Fruit fly (Drosophila melanogaster): ENCODE measurements around the gene Or10a.
A peak's percentile ranks its signal among the peaks of the same experiment; 100 is the strongest.

Or10a gene

dm6 chrX:11391364-11391915 is 25.8 kb downstream of the Or10a start (continued):
- TF ChIP-seq fd3F (GFP tag; optimal IDR thresholded peaks at IDR 0.05) (peak; percentile 46), Dek (tag; optimal IDR thresholded peaks at IDR 0.05) (peak; percentile 6), CG15269 (tag; optimal IDR thresholded peaks at IDR 0.05) (peak; percentile 70), Side (GFP tag; optimal IDR thresholded peaks at IDR 0.05) (peak; percentile 8), wor (GFP tag; IDR thresholded peaks at IDR 0.05) (peak; percentile 35; the same call in 1 of the 2 replicates), CG34224 (GFP tag; IDR thresholded peaks at IDR 0.05; ENCODE audit: partially characterized antibody) (no peak), CG11093 (GFP tag; IDR thresholded peaks at IDR 0.05) (0 out of 3 replicates have a peak, but pooled peaks have one; percentile 36), CG3726 (GFP tag; IDR thresholded peaks at IDR 0.05) (0 out of 3 replicates have a peak, but pooled peaks have one; percentile 52), CG12391 (tag; optimal IDR thresholded peaks at IDR 0.05) (peak; percentile 5), ci (GFP tag; IDR thresholded peaks at IDR 0.05) (peak; percentile 44; the same call in 1 of the 3 replicates), CG7745 (tag; optimal IDR thresholded peaks at IDR 0.05) (no peak), CG7372 (GFP tag; IDR thresholded peaks at IDR 0.05) (peak; percentile 19; the same call in 1 of the 2 replicates), zfh2 (GFP tag; optimal IDR thresholded peaks at IDR 0.05) (peak; percentile 41), CG17359 (tag; optimal IDR thresholded peaks at IDR 0.05) (peak; percentile 43), bsh (GFP tag; optimal IDR thresholded peaks at IDR 0.05) (peak in 1 of 2 experiments; percentile 8), luna (GFP tag; optimal IDR thresholded peaks at IDR 0.05) (peak; percentile 10), sisA (GFP tag; IDR thresholded peaks at IDR 0.05) (peak; percentile 64), ttk (GFP tag; IDR thresholded peaks at IDR 0.05) (peak; percentile 42), sug (tag; optimal IDR thresholded peaks at IDR 0.05) (peak; percentile 11), sr (GFP tag; IDR thresholded peaks at IDR 0.05) (peak; percentile 58; the same call in 2 of the 3 replicates), CG13424 (tag; optimal IDR thresholded peaks at IDR 0.05) (peak; percentile 44), Gug (GFP tag; IDR thresholded peaks at IDR 0.05) (peak; percentile 63; the same call in 3 of the 4 replicates), sens (GFP tag) (peak; percentile 77), wdn (GFP tag; IDR thresholded peaks at IDR 0.05) (peak; percentile 57), CG8765 (GFP tag; IDR thresholded peaks at IDR 0.05) (no peak), HmgZ (tag; optimal IDR thresholded peaks at IDR 0.05) (peak; percentile 26), prd (optimal IDR thresholded peaks at IDR 0.05) (no peak), prd (GFP tag; IDR thresholded peaks at IDR 0.05) (peak; percentile 49; the same call in 2 of the 3 replicates), CG16779 (GFP tag; IDR thresholded peaks at IDR 0.05) (0 out of 2 replicates have a peak, but pooled peaks have one; percentile 17), CG8944 (GFP tag; optimal IDR thresholded peaks at IDR 0.05) (peak; percentile 40), lab (GFP tag; optimal IDR thresholded peaks at IDR 0.05) (peak; percentile 58), CG31224 (GFP tag; IDR thresholded peaks at IDR 0.05) (peak; percentile 48; the same call in 1 of the 2 replicates), ssp (GFP tag; IDR thresholded peaks at IDR 0.05) (peak; percentile 35; the same call in 1 of the 2 replicates), salm (tag; optimal IDR thresholded peaks at IDR 0.05) (peak; percentile 13), MBD-R2 (GFP tag; IDR thresholded peaks at IDR 0.05) (peak; percentile 11; the same call in 1 of the 2 replicates), B-H2 (GFP tag; optimal IDR thresholded peaks at IDR 0.05) (peak; percentile 7), Sry-δ (GFP tag; optimal IDR thresholded peaks at IDR 0.05) (no peak), lilli (GFP tag; optimal IDR thresholded peaks at IDR 0.05) (peak; percentile 43), Pdp1 (GFP tag; optimal IDR thresholded peaks at IDR 0.05) (peak in 1 of 2 experiments; percentile 6), row (GFP tag; IDR thresholded peaks at IDR 0.05) (peak; percentile 66), fd96Cb (tag; optimal IDR thresholded peaks at IDR 0.05) (peak; percentile 32), Aef1 (GFP tag; IDR thresholded peaks at IDR 0.05) (peak; percentile 60), CoRest (tag; optimal IDR thresholded peaks at IDR 0.05) (peak; percentile 17), CG7357 (GFP tag; IDR thresholded peaks at IDR 0.05) (peak; percentile 53; the same call in 2 of the 3 replicates), CG17328 (GFP tag; IDR thresholded peaks at IDR 0.05) (peak; percentile 45; the same call in 1 of the 2 replicates), E2f2 (GFP tag; IDR thresholded peaks at IDR 0.05) (no peak), Fer3 (tag; optimal IDR thresholded peaks at IDR 0.05) (peak; percentile 57), CG11085 (GFP tag; IDR thresholded peaks at IDR 0.05) (0 out of 2 replicates have a peak, but pooled peaks have one; percentile 11), ase (GFP tag; IDR thresholded peaks at IDR 0.05) (0 out of 3 replicates have a peak, but pooled peaks have one; percentile 39), HLH3B (GFP tag; IDR thresholded peaks at IDR 0.05) (peak; percentile 44; the same call in 1 of the 2 replicates)
